Fruit fly (Drosophila melanogaster) whole organism, embryonic: ENCODE measurements around the gene CG34107.

Source experiments
- Awh ChIP-seq: fragments of 200-800 bp; sonication (Bioruptor generic); IDR thresholded peaks from 2 replicates; pipeline ENCODE4, ENCODE4 v1.3.6; 2022; ENCODE audit warnings: missing biosample characterization, missing genetic modification characterization
- B-H2 ChIP-seq: fragments of 200-800 bp; sonication (Bioruptor generic); optimal IDR thresholded peaks from 2 replicates; lab custom pipeline; 2018; ENCODE audit warnings: missing biosample characterization, mild to moderate bottlenecking, missing genetic modification characterization
- CG11398 ChIP-seq: fragments of 200-800 bp; sonication (Bioruptor generic); optimal IDR thresholded peaks from 2 replicates; lab custom pipeline; 2016; ENCODE audit warnings: missing biosample characterization, missing genetic modification characterization
- CG12071 ChIP-seq: fragments of 200-800 bp; sonication (Bioruptor generic); optimal IDR thresholded peaks from 3 replicates; lab custom pipeline; 2018; ENCODE audit warnings: missing biosample characterization, mild to moderate bottlenecking, missing genetic modification characterization
- CG12155 ChIP-seq: fragments of 200-800 bp; sonication (Bioruptor generic); optimal IDR thresholded peaks from 3 replicates; lab custom pipeline; 2016; ENCODE audit warnings: missing biosample characterization, missing genetic modification characterization
- CG14014 ChIP-seq: fragments of 200-800 bp; sonication (Bioruptor generic); IDR thresholded peaks from 2 replicates; pipeline ENCODE4 v1.3.6; 2022; ENCODE audit warnings: missing biosample characterization, missing genetic modification characterization
- CG1647 ChIP-seq: fragments of 200-800 bp; sonication (Bioruptor generic); optimal IDR thresholded peaks from 3 replicates; lab custom pipeline; 2016; ENCODE audit warnings: missing biosample characterization, missing genetic modification characterization
- CG16863 ChIP-seq: fragments of 200-800 bp; sonication (Bioruptor generic); optimal IDR thresholded peaks from 3 replicates; lab custom pipeline; 2016; ENCODE audit warnings: missing biosample characterization, missing genetic modification characterization
- CG17385 ChIP-seq: fragments of 200-800 bp; sonication (Bioruptor generic); optimal IDR thresholded peaks from 3 replicates; lab custom pipeline; 2018; ENCODE audit warnings: missing biosample characterization, mild to moderate bottlenecking, missing genetic modification characterization
- CG1832 ChIP-seq: fragments of 200-800 bp; sonication (Bioruptor generic); optimal IDR thresholded peaks from 2 replicates; lab custom pipeline; 2017; ENCODE audit warnings: missing biosample characterization, mild to moderate bottlenecking, missing genetic modification characterization, inconsistent platforms
- CG2120 ChIP-seq: fragments of 200-800 bp; sonication (Bioruptor generic); optimal IDR thresholded peaks from 3 replicates; lab custom pipeline; 2016; ENCODE audit warnings: missing biosample characterization, missing genetic modification characterization
- CG30431 ChIP-seq: fragments of 200-800 bp; sonication (Bioruptor generic); optimal IDR thresholded peaks from 2 replicates; lab custom pipeline; 2017; ENCODE audit warnings: missing biosample characterization, missing genetic modification characterization
- CG4730 ChIP-seq: fragments of 200-800 bp; sonication (Bioruptor generic); IDR thresholded peaks from 2 replicates; pipeline ENCODE4 v1.3.6; 2022; ENCODE audit warnings: missing biosample characterization, missing genetic modification characterization
- CG5180 ChIP-seq: fragments of 200-800 bp; sonication (Bioruptor generic); optimal IDR thresholded peaks from 3 replicates; lab custom pipeline; 2017; ENCODE audit warnings: missing biosample characterization, missing genetic modification characterization, mild to moderate bottlenecking, moderate library complexity, missing genetic modification reagents
- CG6813 ChIP-seq: fragments of 200-800 bp; sonication (Bioruptor generic); optimal IDR thresholded peaks from 2 replicates; lab custom pipeline; 2017; ENCODE audit warnings: missing biosample characterization, missing genetic modification characterization, mild to moderate bottlenecking, moderate library complexity, missing genetic modification reagents
- CG8290 ChIP-seq, 3 experiments: fragments of 200-800 bp; sonication (Bioruptor generic); optimal IDR thresholded peaks; 2 replicates each; lab custom pipeline; 2016 to 2019; ENCODE audit warnings: missing biosample characterization in 3 of 3, missing genetic modification characterization in 3 of 3, mild to moderate bottlenecking in 2 of 3, moderate library complexity in 1 of 3
- CG9215 ChIP-seq: fragments of 200-800 bp; sonication (Bioruptor generic); IDR thresholded peaks from 2 replicates; pipeline ENCODE4 v1.3.6; 2022; ENCODE audit warnings: missing biosample characterization, missing genetic modification characterization
- CG9797 ChIP-seq: fragments of 200-800 bp; sonication (Bioruptor generic); optimal IDR thresholded peaks from 3 replicates; lab custom pipeline; 2018; ENCODE audit warnings: missing biosample characterization, mild to moderate bottlenecking, missing genetic modification characterization
- Camta ChIP-seq: fragments of 200-800 bp; sonication (Bioruptor generic); optimal IDR thresholded peaks from 2 replicates; lab custom pipeline; 2016; ENCODE audit warnings: missing biosample characterization, missing genetic modification characterization
- D19B ChIP-seq: fragments of 200-800 bp; sonication (Bioruptor generic); optimal IDR thresholded peaks from 2 replicates; lab custom pipeline; 2017; ENCODE audit warnings: missing biosample characterization, mild to moderate bottlenecking, missing genetic modification characterization
- Eip74EF ChIP-seq, 2 experiments: fragments of 200-800 bp in 1 of 2; fragments of >200 bp in 1 of 2; sonication (Bioruptor generic) in 1 of 2; optimal IDR thresholded peaks; 2 replicates each; lab custom pipeline; 2017 to 2019; ENCODE audit warnings: missing biosample characterization in 2 of 2, missing genetic modification characterization in 2 of 2, mild to moderate bottlenecking in 1 of 2, moderate library complexity in 1 of 2
- Elba2 ChIP-seq: fragments of 200-800 bp; sonication (Bioruptor generic); optimal IDR thresholded peaks from 3 replicates; lab custom pipeline; 2016; ENCODE audit warnings: missing biosample characterization, missing genetic modification characterization
- Gsc ChIP-seq: fragments of 200-800 bp; sonication (Bioruptor generic); IDR thresholded peaks from 2 replicates; pipeline ENCODE4 v1.3.6; 2022; ENCODE audit warnings: missing biosample characterization, missing genetic modification characterization
- Lim3 ChIP-seq: fragments of 200-800 bp; sonication (Bioruptor generic); IDR thresholded peaks from 2 replicates; pipeline ENCODE4 v1.3.6; 2022; ENCODE audit warnings: missing biosample characterization, missing genetic modification characterization
- Myb ChIP-seq: fragments of 200-800 bp; sonication (Bioruptor generic); optimal IDR thresholded peaks from 2 replicates; lab custom pipeline; 2016; ENCODE audit warnings: missing biosample characterization, missing genetic modification characterization
- NC2β ChIP-seq: fragments of 200-800 bp; sonication (Bioruptor generic); optimal IDR thresholded peaks from 2 replicates; lab custom pipeline; 2016; ENCODE audit warnings: missing biosample characterization, missing genetic modification characterization
- NFAT ChIP-seq: fragments of 200-800 bp; sonication (Bioruptor generic); IDR thresholded peaks from 2 replicates; pipeline ENCODE4 v1.3.6; 2022; ENCODE audit warnings: missing biosample characterization, missing genetic modification characterization
- Opbp ChIP-seq: fragments of 200-800 bp; sonication (Bioruptor generic); IDR thresholded peaks from 3 replicates; pipeline ENCODE4 v1.3.6; 2022; ENCODE audit warnings: missing biosample characterization, missing genetic modification characterization; ENCODE audit not compliant: partially characterized antibody
- Six4 ChIP-seq: fragments of 200-800 bp; sonication (Bioruptor generic); optimal IDR thresholded peaks from 2 replicates; lab custom pipeline; 2016; ENCODE audit warnings: missing biosample characterization, missing genetic modification characterization
- Sox100B ChIP-seq: fragments of 200-800 bp; sonication (Bioruptor generic); optimal IDR thresholded peaks from 3 replicates; lab custom pipeline; 2018; ENCODE audit warnings: missing biosample characterization, mild to moderate bottlenecking, missing genetic modification characterization
- Sry-δ ChIP-seq: fragments of 200-800 bp; sonication (Bioruptor generic); optimal IDR thresholded peaks from 2 replicates; lab custom pipeline; 2016; ENCODE audit warnings: missing biosample characterization, missing genetic modification characterization
- Usf ChIP-seq: fragments of 200-800 bp; sonication (Bioruptor generic); optimal IDR thresholded peaks from 2 replicates; lab custom pipeline; 2017; ENCODE audit warnings: missing genotype, missing biosample characterization, missing genetic modification characterization
- Vsx1 ChIP-seq: fragments of 200-800 bp; sonication (Bioruptor generic); optimal IDR thresholded peaks from 2 replicates; lab custom pipeline; 2017; ENCODE audit warnings: missing biosample characterization, mild to moderate bottlenecking, missing genetic modification characterization, missing genetic modification reagents
- aop ChIP-seq: fragments of 200-800 bp; sonication (Bioruptor generic); IDR thresholded peaks from 2 replicates; pipeline ENCODE4 v1.3.6; 2022; ENCODE audit warnings: missing biosample characterization, missing genetic modification characterization
- br ChIP-seq: fragments of >200 bp; optimal IDR thresholded peaks from 2 replicates; lab custom pipeline; 2017
- cg ChIP-seq: fragments of 200-800 bp; sonication (Bioruptor generic); optimal IDR thresholded peaks from 3 replicates; lab custom pipeline; 2019; ENCODE audit warnings: missing biosample characterization, mild to moderate bottlenecking, missing genetic modification characterization, moderate library complexity
- crc ChIP-seq: fragments of 200-800 bp; sonication (Bioruptor generic); optimal IDR thresholded peaks from 2 replicates; lab custom pipeline; 2016; ENCODE audit warnings: missing biosample characterization, missing genetic modification characterization
- crp ChIP-seq, 2 experiments: fragments of 200-800 bp; sonication (Bioruptor generic); optimal IDR thresholded peaks; 2 replicates in 1 of 2; 3 replicates in 1 of 2; lab custom pipeline; 2017; ENCODE audit warnings: missing biosample characterization in 2 of 2, missing genetic modification characterization in 2 of 2, mild to moderate bottlenecking in 1 of 2, moderate library complexity in 1 of 2
- dan ChIP-seq: fragments of 200-800 bp; sonication (Bioruptor generic); IDR thresholded peaks from 2 replicates; pipeline ENCODE4 v1.3.6; 2022; ENCODE audit warnings: missing biosample characterization, missing genetic modification characterization
- dysf ChIP-seq: fragments of 200-800 bp; sonication (Bioruptor generic); IDR thresholded peaks from 3 replicates; pipeline ENCODE4 v1.3.6; 2022; ENCODE audit warnings: missing biosample characterization, missing genetic modification characterization
- ken ChIP-seq: fragments of 200-800 bp; sonication (Bioruptor generic); IDR thresholded peaks from 3 replicates; pipeline ENCODE4 v1.3.6; 2022; ENCODE audit warnings: missing biosample characterization, missing genetic modification characterization
- pnt ChIP-seq: fragments of 200-800 bp; sonication (Bioruptor generic); optimal IDR thresholded peaks from 3 replicates; lab custom pipeline; 2016; ENCODE audit warnings: missing biosample characterization, missing genetic modification characterization
- schlank ChIP-seq: fragments of 200-800 bp; sonication (Bioruptor generic); optimal IDR thresholded peaks from 2 replicates; lab custom pipeline; 2018; ENCODE audit warnings: missing biosample characterization, mild to moderate bottlenecking, missing genetic modification characterization
- sqz ChIP-seq: fragments of 200-800 bp; sonication (Bioruptor generic); optimal IDR thresholded peaks from 3 replicates; lab custom pipeline; 2018; ENCODE audit warnings: missing biosample characterization, mild to moderate bottlenecking, missing genetic modification characterization
- sug ChIP-seq: fragments of 200-800 bp; optimal IDR thresholded peaks from 2 replicates; lab custom pipeline; 2019; ENCODE audit warnings: missing biosample characterization, mild to moderate bottlenecking, missing genetic modification characterization, moderate library complexity
- tio ChIP-seq: fragments of 200-800 bp; sonication (Bioruptor generic); optimal IDR thresholded peaks from 2 replicates; lab custom pipeline; 2017; ENCODE audit warnings: missing biosample characterization, missing genetic modification characterization, inconsistent platforms
- wdn ChIP-seq: fragments of 200-800 bp; sonication (Bioruptor generic); IDR thresholded peaks from 2 replicates; pipeline ENCODE4 v1.3.6; 2022; ENCODE audit warnings: missing biosample characterization, missing genetic modification characterization
- zen2 ChIP-seq: fragments of 200-800 bp; sonication (Bioruptor generic); IDR thresholded peaks from 3 replicates; pipeline ENCODE4 v1.3.6; 2022; ENCODE audit warnings: missing biosample characterization, missing genetic modification characterization; ENCODE audit not compliant: partially characterized antibody
- zfh2 ChIP-seq: fragments of 200-800 bp; sonication (Bioruptor generic); optimal IDR thresholded peaks from 2 replicates; lab custom pipeline; 2016; ENCODE audit warnings: missing biosample characterization, missing genetic modification characterization

The CG34107 gene

dm6 chr3R:10268101-10268864, 43.6 kb downstream of the CG34107 start (continued):
- peak; percentile 77 for TF ChIP-seq CG16863 (GFP tag; lab: Kevin White, UChicago)
- no peak for TF ChIP-seq CG1832 (GFP tag; lab: Kevin White, UChicago)
- TF ChIP-seq CG14014 (GFP tag; lab: Robert Waterston, UW): peak; percentile 70
- peak; percentile 52 for TF ChIP-seq CG1647
- TF ChIP-seq CG12071 (GFP tag; lab: Kevin White, UChicago): peak; percentile 68
- peak; percentile 79 for TF ChIP-seq pnt (GFP tag; lab: Kevin White, UChicago)
- TF ChIP-seq schlank: peak; percentile 59
- peak; percentile 63 for TF ChIP-seq CG5180
- peak in 1 of 2 experiments; percentile 42 for TF ChIP-seq crp (GFP tag; optimal IDR thresholded peaks at IDR 0.05; lab: Kevin White, UChicago)
- peak; percentile 59 for TF ChIP-seq CG30431
- peak; percentile 73 for TF ChIP-seq B-H2
- TF ChIP-seq CG11398 (GFP tag; lab: Kevin White, UChicago): peak; percentile 66
- peak; percentile 69 for TF ChIP-seq sqz (GFP tag; lab: Kevin White, UChicago)
- peak; percentile 86 for TF ChIP-seq Sox100B (GFP tag; lab: Kevin White, UChicago)
- TF ChIP-seq CG4730 (GFP tag; lab: Robert Waterston, UW): peak; percentile 55
- peak; percentile 41 for TF ChIP-seq CG6813 (GFP tag; lab: Kevin White, UChicago)
- TF ChIP-seq sug (tag; lab: Kevin White, UChicago): peak; percentile 85
- peak; percentile 69 for TF ChIP-seq Camta (GFP tag; lab: Kevin White, UChicago)
- TF ChIP-seq zen2 (GFP tag; lab: Robert Waterston, UW): 0 out of 3 replicates have a peak, but pooled peaks have one; percentile 15
- no peak for TF ChIP-seq Elba2
- no peak for TF ChIP-seq aop (GFP tag; lab: Robert Waterston, UW)
- TF ChIP-seq Myb (GFP tag; lab: Kevin White, UChicago): peak; percentile 58
- TF ChIP-seq D19B (GFP tag; lab: Kevin White, UChicago): peak; percentile 70
- TF ChIP-seq ken (GFP tag; lab: Robert Waterston, UW): peak; percentile 38; the same call in 1 of the 3 replicates
- peak; percentile 68 for TF ChIP-seq Vsx1 (GFP tag; lab: Kevin White, UChicago)
- peak; percentile 88 for TF ChIP-seq dysf (GFP tag; lab: Robert Waterston, UW)
- TF ChIP-seq CG9797 (GFP tag; lab: Kevin White, UChicago): no peak
- TF ChIP-seq CG8290 (GFP tag; optimal IDR thresholded peaks at IDR 0.05; lab: Kevin White, UChicago): no peak
- TF ChIP-seq CG8290 (tag; optimal IDR thresholded peaks at IDR 0.05; lab: Kevin White, UChicago): peak in 1 of 2 experiments; percentile 72
- peak; percentile 94 for TF ChIP-seq CG2120 (GFP tag; lab: Kevin White, UChicago)
- TF ChIP-seq Opbp (GFP tag; lab: Robert Waterston, UW): peak; percentile 43; the same call in 1 of the 3 replicates
- no peak for TF ChIP-seq Lim3 (GFP tag; lab: Robert Waterston, UW)
- peak; percentile 75 for TF ChIP-seq CG9215
- TF ChIP-seq wdn (GFP tag; lab: Robert Waterston, UW): peak; percentile 57; the same call in 1 of the 2 replicates
- TF ChIP-seq cg (GFP tag; lab: Kevin White, UChicago): peak; percentile 44
- peak; percentile 82 for TF ChIP-seq tio (GFP tag; lab: Kevin White, UChicago)
- peak in 1 of 2 experiments; percentile 83 for TF ChIP-seq Eip74EF (GFP tag; optimal IDR thresholded peaks at IDR 0.05; lab: Kevin White, UChicago)
- peak; percentile 76 for TF ChIP-seq crc (GFP tag; lab: Kevin White, UChicago)
- peak; percentile 23 for TF ChIP-seq Six4 (GFP tag; lab: Kevin White, UChicago)
- TF ChIP-seq NFAT (GFP tag; lab: Robert Waterston, UW): no peak
- TF ChIP-seq Gsc (GFP tag; lab: Robert Waterston, UW): no peak
- peak; percentile 63 for TF ChIP-seq Usf
- TF ChIP-seq Sry-δ (GFP tag; lab: Kevin White, UChicago): peak; percentile 49
- peak; percentile 85 for TF ChIP-seq zfh2
- peak; percentile 83 for TF ChIP-seq CG17385 (GFP tag; lab: Kevin White, UChicago)
- peak; percentile 7 for TF ChIP-seq NC2β (GFP tag; lab: Kevin White, UChicago)
- TF ChIP-seq Awh: peak; percentile 60; the same call in 1 of the 2 replicates
- no peak for TF ChIP-seq br
- no peak for TF ChIP-seq dan (GFP tag; lab: Robert Waterston, UW)
- TF ChIP-seq CG12155 (GFP tag; lab: Kevin White, UChicago): peak; percentile 81
